Worm (Caenorhabditis elegans) whole organism, L2 larva: ENCODE results near the gene wdr-5.3.

ENCODE experiments used
- C34F6.9 ChIP-seq: fragments of 150-350 bp; optimal IDR thresholded peaks from 2 replicates; lab custom pipeline; 2014; ENCODE audit warnings: missing biosample characterization, missing genetic modification characterization
- F13H6.1 ChIP-seq: sonication (generic microtip); optimal IDR thresholded peaks from 2 replicates; lab custom pipeline; 2016; ENCODE audit warnings: missing genetic modification characterization, missing compliant biosample characterization
- R02D3.7 ChIP-seq: fragments of 150-350 bp; optimal IDR thresholded peaks from 2 replicates; lab custom pipeline; 2014; ENCODE audit warnings: missing biosample characterization, missing genetic modification characterization
- ZK546.5 ChIP-seq: sonication (generic microtip); optimal IDR thresholded peaks from 2 replicates; lab custom pipeline; 2017; ENCODE audit warnings: missing biosample characterization, missing genetic modification characterization
- aly-2 ChIP-seq: fragments of 150-350 bp; optimal IDR thresholded peaks from 2 replicates; lab custom pipeline; 2014; ENCODE audit warnings: missing biosample characterization, missing genetic modification characterization
- ama-1 ChIP-seq: fragments of 150-350 bp; optimal IDR thresholded peaks from 2 replicates; lab custom pipeline; 2018; ENCODE audit warnings: inconsistent platforms
- crh-2 ChIP-seq: sonication (generic microtip); optimal IDR thresholded peaks from 2 replicates; lab custom pipeline; 2017; ENCODE audit warnings: missing biosample characterization, missing genetic modification characterization
- dmd-4 ChIP-seq: sonication (generic microtip); optimal IDR thresholded peaks from 2 replicates; lab custom pipeline; 2017; ENCODE audit warnings: missing biosample characterization, missing genetic modification characterization
- egl-27 ChIP-seq: sonication (generic microtip); optimal IDR thresholded peaks from 3 replicates; lab custom pipeline; 2017; ENCODE audit warnings: missing biosample characterization, missing genetic modification reagents, missing genetic modification characterization
- fos-1 ChIP-seq: fragments of 150-350 bp; optimal IDR thresholded peaks from 2 replicates; lab custom pipeline; 2014; ENCODE audit warnings: missing biosample characterization, missing genetic modification characterization
- gmeb-1 ChIP-seq: fragments of 150-350 bp; optimal IDR thresholded peaks from 2 replicates; lab custom pipeline; 2014; ENCODE audit warnings: missing biosample characterization, missing genetic modification characterization
- lin-11 ChIP-seq: fragments of 150-350 bp; sonication (generic microtip); optimal IDR thresholded peaks from 2 replicates; lab custom pipeline; 2014; ENCODE audit warnings: missing biosample characterization, missing genetic modification characterization, inconsistent platforms, mixed read lengths
- lin-13 ChIP-seq: fragments of 150-350 bp; optimal IDR thresholded peaks from 2 replicates; lab custom pipeline; 2014; ENCODE audit warnings: missing biosample characterization, missing genetic modification reagents, missing genetic modification characterization
- lsy-2 ChIP-seq, 2 experiments: fragments of 150-350 bp in 1 of 2; sonication (generic microtip) in 1 of 2; optimal IDR thresholded peaks; 2 replicates each; lab custom pipeline; 2014 to 2017; ENCODE audit warnings: missing biosample characterization in 2 of 2, missing genetic modification characterization in 2 of 2
- mab-5 ChIP-seq: fragments of 150-350 bp; optimal IDR thresholded peaks from 2 replicates; lab custom pipeline; 2014; ENCODE audit warnings: missing biosample characterization, missing genetic modification characterization
- mdl-1 ChIP-seq, 2 experiments: fragments of 150-350 bp in 1 of 2; sonication (generic microtip) in 1 of 2; optimal IDR thresholded peaks; 2 replicates each; lab custom pipeline; 2017; ENCODE audit warnings: missing biosample characterization in 2 of 2, missing genetic modification characterization in 2 of 2
- nhr-10 ChIP-seq: sonication (generic microtip); optimal IDR thresholded peaks from 2 replicates; lab custom pipeline; 2017; ENCODE audit warnings: missing biosample characterization, missing genetic modification characterization
- nhr-11 ChIP-seq: fragments of 150-350 bp; optimal IDR thresholded peaks from 2 replicates; lab custom pipeline; 2014; ENCODE audit warnings: missing biosample characterization, missing genetic modification characterization
- nhr-129 ChIP-seq: fragments of 150-350 bp; optimal IDR thresholded peaks from 2 replicates; lab custom pipeline; 2014; ENCODE audit warnings: missing biosample characterization, missing genetic modification characterization
- nhr-21 ChIP-seq: fragments of 150-350 bp; optimal IDR thresholded peaks from 2 replicates; lab custom pipeline; 2014; ENCODE audit warnings: missing biosample characterization, missing genetic modification characterization
- nhr-23 ChIP-seq: fragments of 150-350 bp; optimal IDR thresholded peaks from 2 replicates; lab custom pipeline; 2014; ENCODE audit warnings: missing biosample characterization, missing genetic modification reagents, missing genetic modification characterization
- nhr-237 ChIP-seq: fragments of 150-350 bp; optimal IDR thresholded peaks from 2 replicates; lab custom pipeline; 2014; ENCODE audit warnings: missing biosample characterization, missing genetic modification characterization
- nhr-25 ChIP-seq: fragments of 150-350 bp; sonication (generic microtip); optimal IDR thresholded peaks from 3 replicates; lab custom pipeline; 2014; ENCODE audit warnings: missing biosample characterization, missing genetic modification characterization
- nhr-6 ChIP-seq: fragments of 150-350 bp; optimal IDR thresholded peaks from 2 replicates; lab custom pipeline; 2014; ENCODE audit warnings: missing biosample characterization, missing genetic modification characterization
- peb-1 ChIP-seq: fragments of 150-350 bp; optimal IDR thresholded peaks from 2 replicates; lab custom pipeline; 2014; ENCODE audit warnings: missing biosample characterization, missing genetic modification characterization
- skn-1 ChIP-seq: sonication (generic microtip); optimal IDR thresholded peaks from 2 replicates; lab custom pipeline; 2017; ENCODE audit warnings: missing biosample characterization, missing genetic modification characterization
- sma-3 ChIP-seq: sonication (generic microtip); optimal IDR thresholded peaks from 2 replicates; lab custom pipeline; 2016; ENCODE audit warnings: missing genetic modification reagents, missing genetic modification characterization, missing compliant biosample characterization
- sma-9 ChIP-seq, 2 experiments: fragments of 150-350 bp in 1 of 2; sonication (generic microtip) in 1 of 2; optimal IDR thresholded peaks; 2 replicates each; lab custom pipeline; 2014 to 2016; ENCODE audit warnings: missing genetic modification characterization in 2 of 2, mild to moderate bottlenecking in 1 of 2, missing biosample characterization in 1 of 2, missing compliant biosample characterization in 1 of 2, missing genetic modification reagents in 1 of 2, moderate library complexity in 1 of 2
- snpc-4 ChIP-seq: fragments of 150-350 bp; optimal IDR thresholded peaks from 2 replicates; lab custom pipeline; 2014; ENCODE audit warnings: missing biosample characterization, missing genetic modification characterization
- unc-39 ChIP-seq: fragments of 150-350 bp; optimal IDR thresholded peaks from 2 replicates; lab custom pipeline; 2014; ENCODE audit warnings: missing biosample characterization, missing genetic modification characterization

Gene wdr-5.3

DNA sequence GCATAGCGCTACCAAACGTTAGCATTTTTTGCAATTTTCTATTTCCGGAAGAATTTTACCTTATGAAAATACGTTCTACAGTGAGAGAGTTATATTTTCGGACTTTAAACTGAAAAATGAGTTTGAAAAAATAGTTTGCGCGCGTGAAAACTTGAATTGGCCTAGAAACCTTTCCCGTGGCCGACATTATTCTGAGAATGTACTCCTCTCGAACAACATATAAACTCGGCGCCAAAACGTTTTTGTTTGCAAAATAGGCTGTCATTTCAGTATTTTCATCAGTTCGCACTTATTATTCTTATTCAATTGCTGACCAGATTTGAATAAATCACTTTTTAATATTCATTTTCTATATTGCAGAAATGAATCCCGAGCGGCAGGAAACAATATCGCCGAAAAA, at the start of gene wdr-5.3, which contains the start of gene mre-11:
Gene wdr-5.3, plus strand, starts transcription at position 361 of the 400 bp plus-strand sequence.
Gene mre-11, minus strand, starts transcription at position 113 of the 400 bp plus-strand sequence.
- TF ChIP-seq gmeb-1 (tag; lab: Kevin White, UChicago): peak; percentile 80
- TF ChIP-seq nhr-129 (tag; lab: Kevin White, UChicago): peak; percentile 18
- no peak for TF ChIP-seq nhr-25
- TF ChIP-seq mdl-1 (tag; optimal IDR thresholded peaks at IDR 0.05; lab: Kevin White, UChicago): peak in 1 of 2 experiments; percentile 16
- no peak for TF ChIP-seq nhr-10 (tag; lab: Kevin White, UChicago)
- TF ChIP-seq F13H6.1: peak; percentile 67
- peak; percentile 78 for TF ChIP-seq crh-2 (tag; lab: Kevin White, UChicago)
- TF ChIP-seq C34F6.9 (tag; lab: Kevin White, UChicago): peak; percentile 69
- TF ChIP-seq sma-3: peak; percentile 64
- peak; percentile 27 for TF ChIP-seq snpc-4 (tag; lab: Kevin White, UChicago)
- TF ChIP-seq sma-9 (GFP tag; optimal IDR thresholded peaks at IDR 0.05; lab: Kevin White, UChicago): peak; percentile 89
- TF ChIP-seq sma-9 (tag; optimal IDR thresholded peaks at IDR 0.05; lab: Kevin White, UChicago): no peak
- TF ChIP-seq peb-1 (tag; lab: Kevin White, UChicago): no peak
- TF ChIP-seq ZK546.5: no peak
- peak in 1 of 2 experiments; percentile 8 for TF ChIP-seq lsy-2 (tag; optimal IDR thresholded peaks at IDR 0.05; lab: Kevin White, UChicago)
- TF ChIP-seq lin-11 (tag; lab: Kevin White, UChicago): peak; percentile 32
- TF ChIP-seq nhr-6 (tag; lab: Kevin White, UChicago): peak; percentile 40
- TF ChIP-seq R02D3.7 (tag; lab: Kevin White, UChicago): no peak

DNA sequence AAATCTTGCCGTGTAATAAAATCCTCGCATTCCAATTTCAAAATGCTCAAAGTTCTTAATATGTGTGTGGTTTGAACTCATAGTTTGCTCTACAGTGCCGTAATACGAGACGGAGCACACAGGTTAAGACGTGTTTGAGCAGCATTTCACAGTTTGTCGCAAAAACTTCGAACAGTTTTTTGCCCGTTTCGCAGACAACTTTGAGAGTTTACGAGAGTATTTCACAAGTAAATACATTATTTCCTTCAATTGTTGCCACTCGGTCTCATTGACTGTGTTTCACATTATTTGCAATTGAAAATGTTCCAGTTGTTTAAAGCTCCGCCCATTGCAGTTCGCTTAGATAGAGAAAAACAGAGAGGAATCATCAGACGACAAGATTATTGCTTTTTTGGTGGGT, 49.3 kb upstream of the wdr-5.3 start, which contains the start of gene F29F11.20:
Gene F29F11.20, plus strand, starts transcription at position 301 of the 400 bp plus-strand sequence.
- no peak for TF ChIP-seq nhr-23
- TF ChIP-seq F13H6.1: peak; percentile 16

DNA sequence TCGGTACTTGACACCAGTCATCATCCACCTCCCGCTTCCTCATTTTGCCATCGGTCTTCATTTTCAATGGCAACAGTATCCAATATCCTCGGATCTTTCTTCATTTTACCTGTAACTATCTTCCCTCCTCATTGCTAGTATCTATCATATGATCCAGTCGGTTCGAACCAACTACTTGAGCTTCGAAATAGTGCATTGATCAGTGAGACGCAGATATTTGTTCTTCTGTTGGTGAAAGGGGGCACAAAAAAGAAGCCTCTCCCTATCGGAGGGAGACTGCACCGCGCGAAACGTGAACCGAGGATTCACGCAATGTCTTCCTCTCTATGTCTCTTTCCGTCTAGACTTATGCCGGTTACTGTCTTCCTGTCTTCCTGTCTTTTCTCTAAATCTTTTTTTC, 45.6 kb upstream of the wdr-5.3 start:
- no peak for TF ChIP-seq mdl-1 (tag; optimal IDR thresholded peaks at IDR 0.05; lab: Kevin White, UChicago)
- peak; percentile 53 for TF ChIP-seq F13H6.1
- peak; percentile 42 for TF ChIP-seq nhr-129 (tag; lab: Kevin White, UChicago)
- no peak for TF ChIP-seq crh-2 (tag; lab: Kevin White, UChicago)
- no peak for TF ChIP-seq snpc-4 (tag; lab: Kevin White, UChicago)
- no peak for TF ChIP-seq R02D3.7 (tag; lab: Kevin White, UChicago)
- no peak for TF ChIP-seq lin-13 (GFP tag; lab: Kevin White, UChicago)
- TF ChIP-seq nhr-21 (tag; lab: Kevin White, UChicago): no peak
- TF ChIP-seq sma-9 (GFP tag; optimal IDR thresholded peaks at IDR 0.05; lab: Kevin White, UChicago): peak; percentile 21
- no peak for TF ChIP-seq sma-9 (tag; optimal IDR thresholded peaks at IDR 0.05; lab: Kevin White, UChicago)

DNA sequence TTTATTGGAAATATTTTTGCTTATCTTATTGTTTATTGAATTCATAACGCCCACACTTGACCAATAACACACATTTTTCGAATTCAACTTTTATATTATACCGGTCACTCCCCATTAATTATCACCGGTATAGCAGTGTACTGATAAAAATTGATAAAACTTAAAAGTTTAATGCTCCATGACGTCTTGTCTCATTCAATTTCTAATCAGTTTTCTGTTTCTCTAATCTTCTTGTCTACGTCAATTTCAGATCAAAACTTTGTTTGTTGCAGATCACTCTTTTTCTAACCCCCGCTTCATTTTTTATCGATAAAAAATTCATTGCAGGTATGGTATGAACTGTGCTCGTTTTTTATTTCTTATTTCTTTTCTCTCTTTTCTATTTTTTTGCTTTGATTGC, 43.2 kb upstream of the wdr-5.3 start:
- TF ChIP-seq aly-2 (tag; lab: Kevin White, UChicago): no peak
- TF ChIP-seq fos-1 (tag; lab: Kevin White, UChicago): peak; percentile 95
- TF ChIP-seq sma-9 (GFP tag; optimal IDR thresholded peaks at IDR 0.05; lab: Kevin White, UChicago): peak; percentile 86
- no peak for TF ChIP-seq sma-9 (tag; optimal IDR thresholded peaks at IDR 0.05; lab: Kevin White, UChicago)
- no peak for TF ChIP-seq ZK546.5
- TF ChIP-seq gmeb-1 (tag; lab: Kevin White, UChicago): peak; percentile 46
- peak; percentile 77 for TF ChIP-seq F13H6.1
- TF ChIP-seq egl-27 (tag; lab: Kevin White, UChicago): peak; percentile 23
- no peak for TF ChIP-seq nhr-10 (tag; lab: Kevin White, UChicago)
- no peak for TF ChIP-seq nhr-237 (tag; lab: Kevin White, UChicago)
- TF ChIP-seq crh-2 (tag; lab: Kevin White, UChicago): peak; percentile 47

- TF ChIP-seq F13H6.1 (no peak), C34F6.9 (tag; lab: Kevin White, UChicago) (no peak), lsy-2 (tag; optimal IDR thresholded peaks at IDR 0.05; lab: Kevin White, UChicago) (no peak), skn-1 (tag; lab: Kevin White, UChicago) (no peak), nhr-10 (tag; lab: Kevin White, UChicago) (no peak), ama-1 (lab: Kevin White, UChicago) (no peak), R02D3.7 (tag; lab: Kevin White, UChicago) (no peak), unc-39 (tag; lab: Kevin White, UChicago) (no peak), dmd-4 (no peak)
Observed at ce11 chrV:10695181-10695580, 41.7 kb upstream of the wdr-5.3 start, which contains the start of gene C05A2.4. C05A2.4 (plus strand) TSS chrV:10695481.

DNA sequence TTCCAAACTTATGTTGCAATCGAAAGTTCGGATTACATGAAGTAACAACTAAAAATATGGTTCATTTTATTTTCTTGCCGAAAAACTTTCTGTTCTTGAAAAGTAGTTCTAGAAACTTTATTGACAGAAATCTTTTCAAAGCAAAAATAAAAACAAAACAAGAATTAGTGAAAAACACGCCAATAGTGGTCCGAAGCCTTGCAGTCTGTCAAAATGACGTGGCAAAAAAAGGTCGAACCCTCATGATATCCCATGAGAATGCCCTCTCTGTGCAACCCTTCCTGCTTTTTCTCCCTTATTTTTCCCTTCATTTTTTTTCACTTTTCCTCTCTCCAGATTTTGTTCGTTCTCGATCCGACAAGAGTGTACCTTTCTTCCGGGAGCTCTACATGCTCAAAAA, 37.8 kb upstream of the wdr-5.3 start:
- TF ChIP-seq mab-5 (tag; lab: Kevin White, UChicago): no peak
- no peak for TF ChIP-seq nhr-11 (tag; lab: Kevin White, UChicago)
- TF ChIP-seq crh-2 (tag; lab: Kevin White, UChicago): peak; percentile 63
- TF ChIP-seq lin-13 (GFP tag; lab: Kevin White, UChicago): no peak
- TF ChIP-seq R02D3.7 (tag; lab: Kevin White, UChicago): no peak
- no peak for TF ChIP-seq aly-2 (tag; lab: Kevin White, UChicago)
- TF ChIP-seq F13H6.1: no peak
- no peak for TF ChIP-seq unc-39 (tag; lab: Kevin White, UChicago)
- TF ChIP-seq fos-1 (tag; lab: Kevin White, UChicago): no peak
